Fruit fly (Drosophila melanogaster): ENCODE results near the gene Cdk2.
A peak's percentile ranks its signal among the peaks of the same experiment; 100 is the strongest.

Gene Cdk2

DNA sequence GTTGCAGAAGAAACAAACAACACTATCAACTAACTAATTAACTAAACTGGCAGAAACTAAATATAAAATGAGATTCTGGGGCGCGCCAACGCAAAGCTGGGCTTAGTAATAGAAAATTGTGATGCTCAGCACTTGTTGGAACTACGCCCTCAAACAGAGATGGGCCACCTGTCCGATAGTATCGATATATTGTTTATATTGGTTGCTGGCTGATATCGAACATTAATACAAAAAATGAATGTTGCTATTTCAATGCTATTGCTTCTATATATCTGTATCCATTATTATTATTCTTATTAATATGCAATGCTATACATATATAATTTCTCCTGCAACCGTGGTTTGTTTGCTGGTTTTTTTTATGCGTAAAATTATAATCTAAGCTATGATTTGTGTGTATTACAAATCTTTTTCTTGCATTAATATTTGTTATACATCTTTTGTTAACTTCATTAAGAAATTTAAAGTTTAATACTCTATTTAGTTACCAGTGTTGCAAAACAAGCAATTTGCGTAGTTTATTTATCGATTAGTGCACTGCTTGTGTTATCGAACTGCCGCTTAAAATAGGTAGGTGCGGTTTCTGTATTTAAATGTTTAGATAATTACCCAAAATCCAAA lies 26.9 kb downstream of the Cdk2 start, which contains the start of gene CG31195 (continued):
- TF ChIP-seq Fer2 (tag; optimal IDR thresholded peaks at IDR 0.05) (no peak), Mrtf (GFP tag; IDR thresholded peaks at IDR 0.05) (no peak), CG14710 (tag; optimal IDR thresholded peaks at IDR 0.05) (peak; percentile 61), CG5953 (GFP tag; IDR thresholded peaks at IDR 0.05) (no peak), CG2889 (GFP tag; IDR thresholded peaks at IDR 0.05) (no peak), Pdp1 (GFP tag; optimal IDR thresholded peaks at IDR 0.05) (no peak), CG8765 (GFP tag; IDR thresholded peaks at IDR 0.05) (no peak), gcm2 (GFP tag; optimal IDR thresholded peaks at IDR 0.05) (no peak), Bgb (GFP tag; IDR thresholded peaks at IDR 0.05; ENCODE audit: partially characterized antibody) (peak; percentile 67), CG2129 (GFP tag; IDR thresholded peaks at IDR 0.05; ENCODE audit: partially characterized antibody) (peak; percentile 56), gce (GFP tag; IDR thresholded peaks at IDR 0.05) (no peak), fu2 (GFP tag; optimal IDR thresholded peaks at IDR 0.05) (no peak), CG7928 (GFP tag; optimal IDR thresholded peaks at IDR 0.05) (no peak), Dek (tag; optimal IDR thresholded peaks at IDR 0.05) (no peak), CG2199 (GFP tag; IDR thresholded peaks at IDR 0.05) (no peak), knrl (GFP tag; IDR thresholded peaks at IDR 0.05; ENCODE audit: partially characterized antibody) (peak; percentile 72), C15 (GFP tag; IDR thresholded peaks at IDR 0.05) (no peak), CG13424 (tag; optimal IDR thresholded peaks at IDR 0.05) (no peak), cad (GFP tag; optimal IDR thresholded peaks at IDR 0.05) (no peak), CG7372 (GFP tag; IDR thresholded peaks at IDR 0.05) (no peak), CG6765 (GFP tag; optimal IDR thresholded peaks at IDR 0.05) (no peak), CG15514 (GFP tag; optimal IDR thresholded peaks at IDR 0.05) (peak; percentile 57), Hr78 (GFP tag; optimal IDR thresholded peaks at IDR 0.05) (no peak), CG12744 (GFP tag; optimal IDR thresholded peaks at IDR 0.05) (no peak), Hr39 (optimal IDR thresholded peaks at IDR 0.05) (no peak), CG9727 (GFP tag; optimal IDR thresholded peaks at IDR 0.05) (peak; percentile 20), fd102C (GFP tag; optimal IDR thresholded peaks at IDR 0.05) (no peak), stwl (tag; optimal IDR thresholded peaks at IDR 0.05) (peak; percentile 92), tna (GFP tag; IDR thresholded peaks at IDR 0.05; ENCODE audit: partially characterized antibody) (no peak), unpg (GFP tag; optimal IDR thresholded peaks at IDR 0.05) (no peak), CG43689 (GFP tag; IDR thresholded peaks at IDR 0.05) (no peak), HHEX (GFP tag; optimal IDR thresholded peaks at IDR 0.05) (no peak), HLH54F (GFP tag; optimal IDR thresholded peaks at IDR 0.05) (no peak), nerfin-1 (tag; optimal IDR thresholded peaks at IDR 0.05) (peak; percentile 59), BtbVII (GFP tag; optimal IDR thresholded peaks at IDR 0.05) (no peak), E2f1 (GFP tag; IDR thresholded peaks at IDR 0.05) (no peak), CG3065 (GFP tag; optimal IDR thresholded peaks at IDR 0.05) (no peak), lola (GFP tag; optimal IDR thresholded peaks at IDR 0.05) (peak in 1 of 3 experiments; percentile 30), CG18619 (GFP tag; optimal IDR thresholded peaks at IDR 0.05) (no peak), CG18476 (GFP tag; optimal IDR thresholded peaks at IDR 0.05) (peak; percentile 13), mam (GFP tag; optimal IDR thresholded peaks at IDR 0.05) (no peak), maf-S (GFP tag; optimal IDR thresholded peaks at IDR 0.05) (no peak), CG6689 (GFP tag; IDR thresholded peaks at IDR 0.05) (no peak), ase (GFP tag; IDR thresholded peaks at IDR 0.05) (no peak), pzg (GFP tag; optimal IDR thresholded peaks at IDR 0.05) (peak; percentile 32), CG10654 (GFP tag; optimal IDR thresholded peaks at IDR 0.05) (no peak), twi (tag; optimal IDR thresholded peaks at IDR 0.05) (no peak), Fer3 (tag; optimal IDR thresholded peaks at IDR 0.05) (no peak), ara (GFP tag; IDR thresholded peaks at IDR 0.05) (no peak), Dfd (GFP tag; optimal IDR thresholded peaks at IDR 0.05) (no peak)

Measured in whole organism, embryonic.